Worm (Caenorhabditis elegans): ENCODE results near the gene bed-1.

DNA sequence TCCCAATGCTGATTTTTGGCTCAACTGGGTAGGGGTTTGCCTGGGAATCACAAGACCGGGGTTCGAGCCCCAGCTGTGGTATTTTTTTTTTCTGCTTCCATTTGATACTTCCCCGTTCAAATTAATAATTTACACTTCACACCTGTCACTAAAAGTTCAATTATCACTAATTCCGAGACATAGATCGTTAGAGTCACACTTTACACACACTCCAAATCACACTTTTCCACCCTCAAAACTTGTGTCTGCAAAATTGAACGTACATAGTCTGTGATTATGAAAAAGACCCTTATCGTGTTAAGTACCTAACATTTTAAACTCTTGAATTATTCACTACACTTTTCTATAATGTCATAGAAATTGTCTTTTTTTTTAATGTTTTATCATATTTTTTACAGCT is 40.9 kb downstream of the bed-1 start:
- TF ChIP-seq snpc-4 (GFP tag; optimal IDR thresholded peaks at IDR 0.05) (no peak), snpc-4 (tag; optimal IDR thresholded peaks at IDR 0.05) (no peak), zfh-2 (GFP tag; conservative IDR thresholded peaks at IDR 0.05) (no peak), nhr-90 (tag; optimal IDR thresholded peaks at IDR 0.05) (no peak)

Data from whole organism, young adult.